Worm (Caenorhabditis elegans) whole organism, late embryonic: ENCODE data around the gene F41F3.3.

Source experiments
- fkh-6 ChIP-seq: sonication (generic microtip); optimal IDR thresholded peaks from 2 replicates; lab custom pipeline; 2016; ENCODE audit warnings: missing genetic modification characterization, missing compliant biosample characterization
- nhr-11 ChIP-seq: fragments of 150-350 bp; optimal IDR thresholded peaks from 2 replicates; lab custom pipeline; 2014; ENCODE audit warnings: missing biosample characterization, missing genetic modification characterization
- unc-42 ChIP-seq: sonication (generic microtip); optimal IDR thresholded peaks from 2 replicates; lab custom pipeline; 2016; ENCODE audit warnings: missing genotype, missing genetic modification characterization, missing compliant biosample characterization

DNA sequence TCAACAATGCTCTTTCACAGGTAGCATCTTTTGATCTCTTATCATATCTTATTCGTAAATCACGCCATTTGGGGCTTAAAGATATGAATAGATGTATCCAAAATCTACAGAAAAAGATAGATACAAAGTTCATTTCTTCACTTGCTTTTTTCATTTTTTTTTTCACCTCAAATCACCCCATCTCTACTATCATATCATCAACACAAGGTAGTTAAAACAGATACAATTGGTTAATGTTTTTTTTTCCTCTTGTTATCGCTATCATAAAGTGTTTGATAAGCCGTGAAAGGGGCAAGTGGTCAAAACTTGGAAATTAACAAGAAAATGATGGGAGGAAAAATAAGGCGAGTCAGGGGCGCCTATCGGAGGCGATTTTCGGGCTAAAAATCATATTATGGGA, 17.8 kb downstream of the F41F3.3 start:
- no peak for TF ChIP-seq unc-42 (tag; lab: Kevin White, UChicago)
- no peak for TF ChIP-seq nhr-11 (tag; lab: Kevin White, UChicago)
- TF ChIP-seq fkh-6 (tag; lab: Kevin White, UChicago): no peak
